Worm (Caenorhabditis elegans) whole organism, L4/young adult: ENCODE results near the gene srw-44.

Experiments
- W03F9.2 ChIP-seq: fragments of 150-350 bp; optimal IDR thresholded peaks from 2 replicates; lab custom pipeline; 2014; ENCODE audit warnings: missing biosample characterization, missing genetic modification characterization
- him-1 ChIP-seq: sonication (generic microtip); optimal IDR thresholded peaks from 2 replicates; lab custom pipeline; 2016; ENCODE audit warnings: missing genotype, missing genetic modification reagents, missing genetic modification characterization, missing compliant biosample characterization

DNA sequence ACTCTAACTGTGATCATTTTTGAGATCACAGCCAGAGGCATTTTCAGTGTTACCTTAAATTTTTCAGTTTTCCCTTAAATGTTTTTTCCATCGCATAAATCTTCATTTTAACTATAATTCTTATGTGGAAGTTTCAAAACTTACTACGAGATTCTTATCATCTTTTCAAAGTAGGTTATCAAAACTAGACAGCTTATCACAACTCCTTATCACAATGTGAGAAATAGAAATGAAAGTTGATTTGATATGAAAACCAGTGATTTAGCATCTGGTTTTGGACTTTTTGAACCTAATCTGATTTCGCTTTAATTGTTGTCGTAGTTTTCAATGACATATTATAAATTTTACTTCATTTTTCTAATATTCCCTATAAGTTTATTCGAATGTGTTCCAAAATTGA is 44.2 kb upstream of the srw-44 start, which contains the start of gene mltn-11:
- TF ChIP-seq him-1 (tag; lab: Kevin White, UChicago) (no peak), W03F9.2 (no peak)
